Fruit fly (Drosophila melanogaster) whole organism, pupa: ENCODE results near the gene Ube4B.

ENCODE experiments used
- CG10348 ChIP-seq: fragments of 200-800 bp; sonication (Bioruptor generic); IDR thresholded peaks from 2 replicates; pipeline ENCODE4 v1.3.6; 2022; ENCODE audit warnings: missing biosample characterization, missing genetic modification characterization
- CG12605 ChIP-seq: fragments of 200-800 bp; sonication (Bioruptor generic); IDR thresholded peaks from 2 replicates; pipeline ENCODE4 v1.3.6; 2022; ENCODE audit warnings: missing biosample characterization, missing genetic modification characterization
- CG13204 ChIP-seq: fragments of 200-800 bp; sonication (Bioruptor generic); optimal IDR thresholded peaks from 2 replicates; lab custom pipeline; 2018; ENCODE audit warnings: missing biosample characterization, mild to moderate bottlenecking, missing genetic modification characterization, moderate library complexity
- CG14655 ChIP-seq: fragments of 200-800 bp; sonication (Bioruptor generic); optimal IDR thresholded peaks from 3 replicates; lab custom pipeline; 2017; ENCODE audit warnings: mild to moderate bottlenecking, missing biosample characterization, missing genetic modification reagents, missing genetic modification characterization
- CG15710 ChIP-seq: fragments of 200-800 bp; sonication (Bioruptor generic); optimal IDR thresholded peaks from 2 replicates; lab custom pipeline; 2018; ENCODE audit warnings: missing biosample characterization, mild to moderate bottlenecking, missing genetic modification characterization, moderate library complexity
- CG17806 ChIP-seq: fragments of 200-800 bp; sonication (Bioruptor generic); optimal IDR thresholded peaks from 2 replicates; lab custom pipeline; 2018; ENCODE audit warnings: missing biosample characterization, mild to moderate bottlenecking, missing genetic modification characterization, moderate library complexity
- CG32121 ChIP-seq: fragments of 200-800 bp; sonication (Bioruptor generic); IDR thresholded peaks from 2 replicates; pipeline ENCODE4 v1.3.6; 2022; ENCODE audit warnings: missing biosample characterization, missing genetic modification characterization
- CG34367 ChIP-seq: fragments of 200-800 bp; sonication (Bioruptor generic); optimal IDR thresholded peaks from 2 replicates; lab custom pipeline; 2018; ENCODE audit warnings: missing biosample characterization, mild to moderate bottlenecking, missing genetic modification characterization
- CG4496 ChIP-seq: fragments of 200-800 bp; sonication (Bioruptor generic); IDR thresholded peaks from 3 replicates; pipeline ENCODE4 v1.3.6; 2022; ENCODE audit warnings: missing biosample characterization, missing genetic modification characterization
- CG8159 ChIP-seq: fragments of 200-800 bp; sonication (Bioruptor generic); optimal IDR thresholded peaks from 3 replicates; lab custom pipeline; 2018; ENCODE audit warnings: missing biosample characterization, mild to moderate bottlenecking, missing genetic modification characterization, moderate library complexity
- CG8301 ChIP-seq: fragments of 200-800 bp; sonication (Bioruptor generic); optimal IDR thresholded peaks from 2 replicates; lab custom pipeline; 2018; ENCODE audit warnings: missing biosample characterization, mild to moderate bottlenecking, missing genetic modification characterization
- CG9948 ChIP-seq: fragments of 200-800 bp; sonication (Bioruptor generic); optimal IDR thresholded peaks from 2 replicates; lab custom pipeline; 2018; ENCODE audit warnings: missing biosample characterization, mild to moderate bottlenecking, missing genetic modification characterization, moderate library complexity
- D1 ChIP-seq: fragments of 200-800 bp; sonication (Bioruptor generic); optimal IDR thresholded peaks from 2 replicates; lab custom pipeline; 2018; ENCODE audit warnings: missing biosample characterization, mild to moderate bottlenecking, missing genetic modification characterization, moderate library complexity
- EcR ChIP-seq: fragments of 200-800 bp; sonication (Bioruptor generic); optimal IDR thresholded peaks from 3 replicates; lab custom pipeline; 2019; ENCODE audit warnings: missing biosample characterization, missing genetic modification characterization, mild to moderate bottlenecking, moderate library complexity, missing genetic modification reagents
- Ets98B ChIP-seq: fragments of 200-800 bp; sonication (Bioruptor generic); IDR thresholded peaks from 2 replicates; pipeline ENCODE4 v1.3.6; 2022; ENCODE audit warnings: missing biosample characterization, missing genetic modification characterization
- Pif1A ChIP-seq: fragments of 200-800 bp; sonication (Bioruptor generic); optimal IDR thresholded peaks from 3 replicates; lab custom pipeline; 2016; ENCODE audit warnings: missing biosample characterization, missing genetic modification characterization
- Pif1B ChIP-seq: fragments of 200-800 bp; sonication (Bioruptor generic); optimal IDR thresholded peaks from 3 replicates; lab custom pipeline; 2016; ENCODE audit warnings: missing biosample characterization, missing genetic modification characterization
- Snoo ChIP-seq: fragments of 200-800 bp; sonication (Bioruptor generic); optimal IDR thresholded peaks from 3 replicates; lab custom pipeline; 2017; ENCODE audit warnings: missing biosample characterization, mild to moderate bottlenecking, missing genetic modification characterization, inconsistent platforms
- fd96Ca ChIP-seq: fragments of 200-800 bp; sonication (Bioruptor generic); IDR thresholded peaks from 3 replicates; pipeline ENCODE4 v1.3.6; 2022; ENCODE audit warnings: missing biosample characterization, missing genetic modification characterization
- gl ChIP-seq: fragments of 200-800 bp; sonication (Bioruptor generic); optimal IDR thresholded peaks from 2 replicates; lab custom pipeline; 2018; ENCODE audit warnings: missing biosample characterization, mild to moderate bottlenecking, missing genetic modification characterization
- rn ChIP-seq: fragments of 200-800 bp; sonication (Bioruptor generic); IDR thresholded peaks from 2 replicates; pipeline ENCODE4 v1.3.6; 2022; ENCODE audit warnings: missing biosample characterization, missing genetic modification characterization

Gene Ube4B

dm6 chr2L:13056022-13056421 lies 36.8 kb upstream of the Ube4B start:
- peak; percentile 85 for TF ChIP-seq CG4496 (GFP tag; lab: Robert Waterston, UW)
- TF ChIP-seq Snoo (tag; lab: Kevin White, UChicago): no peak
- TF ChIP-seq Pif1A (GFP tag; lab: Kevin White, UChicago): peak; percentile 76
- no peak for TF ChIP-seq EcR (GFP tag; lab: Kevin White, UChicago)
- peak; percentile 51; the same call in 1 of the 2 replicates for TF ChIP-seq rn (GFP tag; lab: Robert Waterston, UW)
- peak; percentile 71 for TF ChIP-seq CG14655 (GFP tag; lab: Kevin White, UChicago)
- peak; percentile 89 for TF ChIP-seq fd96Ca (GFP tag; lab: Robert Waterston, UW)
- TF ChIP-seq CG12605 (GFP tag; lab: Robert Waterston, UW): peak; percentile 55; the same call in 1 of the 2 replicates
- TF ChIP-seq CG15710 (tag; lab: Kevin White, UChicago): peak; percentile 67
- TF ChIP-seq Pif1B (GFP tag; lab: Kevin White, UChicago): peak; percentile 55
- TF ChIP-seq Ets98B (GFP tag; lab: Robert Waterston, UW): peak; percentile 75
- peak; percentile 73 for TF ChIP-seq CG8159 (tag; lab: Kevin White, UChicago)
- no peak for TF ChIP-seq D1
- no peak for TF ChIP-seq CG10348 (GFP tag; lab: Robert Waterston, UW)
- peak; percentile 32 for TF ChIP-seq gl
- peak; percentile 80 for TF ChIP-seq CG32121 (GFP tag; lab: Robert Waterston, UW)
- TF ChIP-seq CG9948: peak; percentile 66
- peak; percentile 59 for TF ChIP-seq CG8301
- peak; percentile 65 for TF ChIP-seq CG17806 (tag; lab: Kevin White, UChicago)
- TF ChIP-seq CG34367 (tag; lab: Kevin White, UChicago): peak; percentile 55
- TF ChIP-seq CG13204 (GFP tag; lab: Kevin White, UChicago): no peak

dm6 chr2L:13049136-13049535 lies 29.9 kb upstream of the Ube4B start:
- TF ChIP-seq Pif1B (GFP tag; lab: Kevin White, UChicago) (no peak), Ets98B (GFP tag; lab: Robert Waterston, UW) (no peak), CG9948 (peak; percentile 2), CG8159 (tag; lab: Kevin White, UChicago) (peak; percentile 29), CG15710 (tag; lab: Kevin White, UChicago) (peak; percentile 36), CG14655 (GFP tag; lab: Kevin White, UChicago) (no peak), CG17806 (tag; lab: Kevin White, UChicago) (peak; percentile 23), CG8301 (no peak), gl (no peak), CG4496 (GFP tag; lab: Robert Waterston, UW) (no peak), CG10348 (GFP tag; lab: Robert Waterston, UW) (no peak), CG32121 (GFP tag; lab: Robert Waterston, UW) (no peak), fd96Ca (GFP tag; lab: Robert Waterston, UW) (no peak)

dm6 chr2L:13045924-13046323 lies 26.7 kb upstream of the Ube4B start:
- TF ChIP-seq Ets98B (GFP tag; lab: Robert Waterston, UW) (no peak), Pif1A (GFP tag; lab: Kevin White, UChicago) (no peak), rn (GFP tag; lab: Robert Waterston, UW) (no peak), EcR (GFP tag; lab: Kevin White, UChicago) (no peak), CG8159 (tag; lab: Kevin White, UChicago) (no peak), CG10348 (GFP tag; lab: Robert Waterston, UW) (no peak), CG4496 (GFP tag; lab: Robert Waterston, UW) (no peak), CG34367 (tag; lab: Kevin White, UChicago) (no peak), CG17806 (tag; lab: Kevin White, UChicago) (no peak), CG13204 (GFP tag; lab: Kevin White, UChicago) (no peak), D1 (no peak), CG32121 (GFP tag; lab: Robert Waterston, UW) (no peak), Snoo (tag; lab: Kevin White, UChicago) (no peak), CG14655 (GFP tag; lab: Kevin White, UChicago) (no peak)

- no peak for TF ChIP-seq D1
- TF ChIP-seq rn (GFP tag; lab: Robert Waterston, UW): 0 out of 2 replicates have a peak, but pooled peaks have one; percentile 33
- TF ChIP-seq CG9948: no peak
- TF ChIP-seq CG8301: no peak
- no peak; the same call in 1 of the 2 replicates for TF ChIP-seq CG32121 (GFP tag; lab: Robert Waterston, UW)
- TF ChIP-seq EcR (GFP tag; lab: Kevin White, UChicago): peak; percentile 64
- no peak for TF ChIP-seq fd96Ca (GFP tag; lab: Robert Waterston, UW)
- no peak for TF ChIP-seq CG14655 (GFP tag; lab: Kevin White, UChicago)
- no peak for TF ChIP-seq CG34367 (tag; lab: Kevin White, UChicago)
- TF ChIP-seq CG4496 (GFP tag; lab: Robert Waterston, UW): 0 out of 3 replicates have a peak, but pooled peaks have one; percentile 34
- TF ChIP-seq CG8159 (tag; lab: Kevin White, UChicago): no peak
- no peak for TF ChIP-seq gl
- no peak for TF ChIP-seq CG15710 (tag; lab: Kevin White, UChicago)
- peak; percentile 62 for TF ChIP-seq CG13204 (GFP tag; lab: Kevin White, UChicago)
- no peak for TF ChIP-seq CG17806 (tag; lab: Kevin White, UChicago)
- no peak for TF ChIP-seq Pif1B (GFP tag; lab: Kevin White, UChicago)
- no peak for TF ChIP-seq Snoo (tag; lab: Kevin White, UChicago)
- TF ChIP-seq CG10348 (GFP tag; lab: Robert Waterston, UW): no peak
- no peak for TF ChIP-seq CG12605 (GFP tag; lab: Robert Waterston, UW)
- no peak for TF ChIP-seq Ets98B (GFP tag; lab: Robert Waterston, UW)
- TF ChIP-seq Pif1A (GFP tag; lab: Kevin White, UChicago): no peak
- TF ChIP-seq, all 21 proteins: peak for 4
These were observed 24.9 kb upstream of the Ube4B start for dm6 chr2L:13044135-13044534.

dm6 chr2L:13042405-13042804 lies 23.2 kb upstream of the Ube4B start:
- TF ChIP-seq CG4496 (GFP tag; lab: Robert Waterston, UW) (0 out of 3 replicates have a peak, but pooled peaks have one; percentile 32), fd96Ca (GFP tag; lab: Robert Waterston, UW) (0 out of 3 replicates have a peak, but pooled peaks have one; percentile 32), CG12605 (GFP tag; lab: Robert Waterston, UW) (no peak)
